Worm (Caenorhabditis elegans): ENCODE data around the gene cnc-11.

- TF ChIP-seq nhr-11 (tag; optimal IDR thresholded peaks at IDR 0.05) (no peak), ceh-82 (tag; optimal IDR thresholded peaks at IDR 0.05) (no peak), nhr-237 (tag; optimal IDR thresholded peaks at IDR 0.05) (no peak), fos-1 (tag; optimal IDR thresholded peaks at IDR 0.05) (no peak), ceh-62 (tag; optimal IDR thresholded peaks at IDR 0.05) (no peak), mdl-1 (tag; optimal IDR thresholded peaks at IDR 0.05) (peak in 1 of 2 experiments; percentile 3), mdt-29 (GFP tag; IDR thresholded peaks at IDR 0.05) (peak; percentile 91), lin-39 (tag; optimal IDR thresholded peaks at IDR 0.05) (no peak), nhr-25 (tag; optimal IDR thresholded peaks at IDR 0.05; ENCODE audit: borderline replicate concordance, insufficient read depth) (no peak)
Observed at ce11 chrV:1456614-1457013, 14.5 kb downstream of the cnc-11 start.

All from whole organism, L4 larva.